Fruit fly (Drosophila melanogaster): ENCODE results near the gene Glos.

DNA sequence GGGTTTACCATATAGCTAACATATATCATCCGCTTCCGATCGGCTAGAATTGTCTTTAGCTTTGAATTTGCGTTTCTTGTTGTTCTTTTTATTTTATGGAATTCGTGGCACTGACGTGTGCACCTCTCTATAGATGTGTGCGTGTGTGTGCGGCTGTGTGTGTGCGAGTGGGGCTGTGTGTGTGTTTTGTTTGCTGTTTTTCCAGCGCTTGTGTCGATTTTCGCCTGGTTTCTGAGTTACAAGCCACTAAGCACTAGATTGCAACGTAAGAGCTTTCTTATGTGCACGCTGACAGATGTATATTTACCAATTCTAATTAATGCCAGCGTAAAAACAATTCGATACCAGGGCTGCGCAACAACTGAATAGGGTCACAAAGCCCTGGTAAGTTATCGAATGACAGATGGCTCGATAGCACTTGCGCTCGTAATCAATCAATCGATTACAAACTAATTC is 28.7 kb downstream of the Glos start, which contains the start of gene lva:
- no peak for TF ChIP-seq CG32121 (GFP tag; IDR thresholded peaks at IDR 0.05)
- TF ChIP-seq CG15710 (tag; optimal IDR thresholded peaks at IDR 0.05) = peak; percentile 10
- peak; percentile 15 for TF ChIP-seq EcR (GFP tag; optimal IDR thresholded peaks at IDR 0.05)
- no peak for TF ChIP-seq CG14655 (GFP tag; optimal IDR thresholded peaks at IDR 0.05)
- TF ChIP-seq rn (GFP tag; IDR thresholded peaks at IDR 0.05) = no peak
- no peak for TF ChIP-seq Pif1B (GFP tag; optimal IDR thresholded peaks at IDR 0.05)
